Worm (Caenorhabditis elegans) whole organism, L1 larva: ENCODE results near the gene dnj-25.

ENCODE experiments used
- C16A3.4 ChIP-seq: fragments of 150-350 bp; optimal IDR thresholded peaks from 2 replicates; lab custom pipeline; 2014; ENCODE audit warnings: missing biosample characterization, missing genetic modification characterization
- F16B12.6 ChIP-seq: fragments of 150-350 bp; optimal IDR thresholded peaks from 2 replicates; lab custom pipeline; 2014; ENCODE audit warnings: missing biosample characterization, missing genetic modification characterization
- dpl-1 ChIP-seq, 3 experiments: fragments of 150-350 bp in 2 of 3; sonication (generic microtip) in 1 of 3; optimal IDR thresholded peaks; 2 replicates each; lab custom pipeline; 2014 to 2017; ENCODE audit warnings: missing biosample characterization in 3 of 3, missing genetic modification characterization in 3 of 3, missing genetic modification reagents in 3 of 3
- dsc-1 ChIP-seq: sonication (generic microtip); optimal IDR thresholded peaks from 2 replicates; lab custom pipeline; 2016; ENCODE audit warnings: mild to moderate bottlenecking, missing genetic modification characterization, missing compliant biosample characterization
- efl-1 ChIP-seq, 4 experiments: fragments of 150-350 bp; optimal IDR thresholded peaks in 3 of 4; peaks in 1 of 4; 1 replicate in 1 of 4; 2 replicates in 3 of 4; lab custom pipeline; 2014; ENCODE audit warnings: missing biosample characterization in 2 of 4, missing genetic modification characterization in 2 of 4, missing genetic modification reagents in 2 of 4
- mdl-1 ChIP-seq, 2 experiments: fragments of 150-350 bp; optimal IDR thresholded peaks; 2 replicates each; lab custom pipeline; 2014 to 2017; ENCODE audit warnings: missing biosample characterization in 2 of 2, missing genetic modification characterization in 2 of 2, inconsistent platforms in 1 of 2
- mep-1 ChIP-seq: fragments of 150-350 bp; optimal IDR thresholded peaks from 2 replicates; lab custom pipeline; 2014; ENCODE audit warnings: missing biosample characterization, missing genetic modification characterization
- nhr-237 ChIP-seq: fragments of 150-350 bp; optimal IDR thresholded peaks from 2 replicates; lab custom pipeline; 2014; ENCODE audit warnings: missing biosample characterization, missing genetic modification characterization
- pqm-1 ChIP-seq: sonication (generic microtip); optimal IDR thresholded peaks from 3 replicates; lab custom pipeline; 2017; ENCODE audit warnings: missing biosample characterization, missing genetic modification characterization
- tlp-1 ChIP-seq: fragments of 150-350 bp; optimal IDR thresholded peaks from 2 replicates; lab custom pipeline; 2014; ENCODE audit warnings: missing biosample characterization, missing genetic modification characterization
- unc-130 ChIP-seq: fragments of 150-350 bp; optimal IDR thresholded peaks from 2 replicates; lab custom pipeline; 2017; ENCODE audit warnings: missing biosample characterization, missing genetic modification characterization, inconsistent platforms
- zag-1 ChIP-seq: fragments of 150-350 bp; optimal IDR thresholded peaks from 2 replicates; lab custom pipeline; 2014; ENCODE audit warnings: missing biosample characterization, missing genetic modification characterization
- ztf-4 ChIP-seq: fragments of 150-350 bp; optimal IDR thresholded peaks from 2 replicates; lab custom pipeline; 2014; ENCODE audit warnings: missing biosample characterization, missing genetic modification characterization

ce11 chrV:20716830-20717441 lies 27.2 kb downstream of the dnj-25 start:
- TF ChIP-seq dsc-1 (tag; lab: Kevin White, UChicago) (no peak), tlp-1 (no peak), nhr-237 (no peak), pqm-1 (tag; lab: Kevin White, UChicago) (no peak), mep-1 (tag; lab: Kevin White, UChicago) (no peak), mdl-1 (tag; optimal IDR thresholded peaks at IDR 0.05; lab: Kevin White, UChicago) (no peak), dpl-1 (GFP tag; optimal IDR thresholded peaks at IDR 0.05; lab: Kevin White, UChicago) (no peak), F16B12.6 (no peak), zag-1 (tag; lab: Kevin White, UChicago) (no peak), efl-1 (optimal IDR thresholded peaks at IDR 0.05; lab: Kevin White, UChicago) (no peak), efl-1 (GFP tag; optimal IDR thresholded peaks at IDR 0.05 in 1 of 2; lab: Kevin White, UChicago) (peak in 1 of 2 experiments; percentile 78), ztf-4 (tag; lab: Kevin White, UChicago) (no peak), unc-130 (no peak), C16A3.4 (tag; lab: Kevin White, UChicago) (no peak)
